Fruit fly (Drosophila melanogaster) whole organism, embryonic: ENCODE measurements around the gene CG42554.

Experiments
- Bdp1 ChIP-seq: fragments of 200-800 bp; sonication (Bioruptor generic); optimal IDR thresholded peaks from 3 replicates; lab custom pipeline; 2016; ENCODE audit warnings: missing biosample characterization, missing genetic modification characterization
- CG11504 ChIP-seq: fragments of 200-800 bp; sonication (Bioruptor generic); optimal IDR thresholded peaks from 3 replicates; lab custom pipeline; 2019; ENCODE audit warnings: missing biosample characterization, mild to moderate bottlenecking, missing genetic modification characterization, moderate library complexity
- CG12071 ChIP-seq: fragments of 200-800 bp; sonication (Bioruptor generic); optimal IDR thresholded peaks from 3 replicates; lab custom pipeline; 2018; ENCODE audit warnings: missing biosample characterization, mild to moderate bottlenecking, missing genetic modification characterization
- CG13296 ChIP-seq: fragments of 200-800 bp; sonication (Bioruptor generic); optimal IDR thresholded peaks from 3 replicates; lab custom pipeline; 2018; ENCODE audit warnings: missing biosample characterization, mild to moderate bottlenecking, missing genetic modification characterization
- CG14667 ChIP-seq: fragments of 200-800 bp; sonication (Bioruptor generic); IDR thresholded peaks from 2 replicates; pipeline ENCODE4 v1.3.6; 2022; ENCODE audit warnings: missing biosample characterization, missing genetic modification characterization
- CG14965 ChIP-seq: fragments of 200-800 bp; sonication (Bioruptor generic); optimal IDR thresholded peaks from 2 replicates; lab custom pipeline; 2016; ENCODE audit warnings: missing biosample characterization, missing genetic modification characterization, borderline replicate concordance
- CG15073 ChIP-seq: fragments of 200-800 bp; sonication (Bioruptor generic); optimal IDR thresholded peaks from 2 replicates; lab custom pipeline; 2016; ENCODE audit warnings: missing biosample characterization, missing genetic modification characterization
- CG15696 ChIP-seq: fragments of 200-800 bp; sonication (Bioruptor generic); optimal IDR thresholded peaks from 2 replicates; lab custom pipeline; 2019; ENCODE audit warnings: missing biosample characterization, mild to moderate bottlenecking, missing genetic modification characterization, moderate library complexity
- CG1602 ChIP-seq: fragments of 200-800 bp; sonication (Bioruptor generic); optimal IDR thresholded peaks from 3 replicates; lab custom pipeline; 2016; ENCODE audit warnings: missing biosample characterization, missing genetic modification characterization
- CG17802 ChIP-seq: fragments of 200-800 bp; sonication (Bioruptor generic); optimal IDR thresholded peaks from 2 replicates; lab custom pipeline; 2018; ENCODE audit warnings: missing biosample characterization, mild to moderate bottlenecking, missing genetic modification characterization, moderate library complexity
- CG18262 ChIP-seq: fragments of 200-800 bp; optimal IDR thresholded peaks from 3 replicates; lab custom pipeline; 2019; ENCODE audit warnings: missing biosample characterization, mild to moderate bottlenecking, missing genetic modification characterization, moderate library complexity
- CG1832 ChIP-seq: fragments of 200-800 bp; sonication (Bioruptor generic); optimal IDR thresholded peaks from 2 replicates; lab custom pipeline; 2017; ENCODE audit warnings: missing biosample characterization, mild to moderate bottlenecking, missing genetic modification characterization, inconsistent platforms
- CG31224 ChIP-seq: fragments of 200-800 bp; sonication (Bioruptor generic); IDR thresholded peaks from 2 replicates; pipeline ENCODE4 v1.3.6; 2022; ENCODE audit warnings: missing biosample characterization, missing genetic modification characterization
- CG33557 ChIP-seq: fragments of 200-800 bp; sonication (Bioruptor generic); optimal IDR thresholded peaks from 2 replicates; lab custom pipeline; 2019; ENCODE audit warnings: missing biosample characterization, mild to moderate bottlenecking, missing genetic modification characterization, moderate library complexity
- CG34224 ChIP-seq: fragments of 200-800 bp; sonication (Bioruptor generic); IDR thresholded peaks from 3 replicates; pipeline ENCODE4 v1.3.6; 2022; ENCODE audit warnings: missing biosample characterization, missing genetic modification characterization; ENCODE audit not compliant: partially characterized antibody
- CG3726 ChIP-seq: fragments of 200-800 bp; sonication (Bioruptor generic); IDR thresholded peaks from 3 replicates; pipeline ENCODE4, ENCODE4 v1.3.6; 2022; ENCODE audit warnings: missing biosample characterization, missing genetic modification characterization
- CG6791 ChIP-seq: fragments of 200-800 bp; sonication (Bioruptor generic); IDR thresholded peaks from 3 replicates; pipeline ENCODE4 v1.3.6; 2022; ENCODE audit warnings: missing biosample characterization, missing genetic modification characterization; ENCODE audit not compliant: partially characterized antibody
- CG9437 ChIP-seq: fragments of 200-800 bp; sonication (Bioruptor generic); optimal IDR thresholded peaks from 2 replicates; lab custom pipeline; 2018; ENCODE audit warnings: missing biosample characterization, mild to moderate bottlenecking, missing genetic modification characterization
- CG9876 ChIP-seq: fragments of 200-800 bp; sonication (Bioruptor generic); optimal IDR thresholded peaks from 2 replicates; lab custom pipeline; 2016; ENCODE audit warnings: missing biosample characterization, missing genetic modification characterization
- Chrac-16 ChIP-seq: fragments of 200-800 bp; sonication (Bioruptor generic); optimal IDR thresholded peaks from 3 replicates; lab custom pipeline; 2016; ENCODE audit warnings: missing biosample characterization, missing genetic modification characterization
- Deaf1 ChIP-seq: fragments of 200-800 bp; optimal IDR thresholded peaks from 3 replicates; lab custom pipeline; 2019; ENCODE audit warnings: missing biosample characterization, mild to moderate bottlenecking, missing genetic modification characterization, moderate library complexity
- Elba2 ChIP-seq: fragments of 200-800 bp; sonication (Bioruptor generic); optimal IDR thresholded peaks from 3 replicates; lab custom pipeline; 2016; ENCODE audit warnings: missing biosample characterization, missing genetic modification characterization
- HLH54F ChIP-seq: fragments of 200-800 bp; sonication (Bioruptor generic); optimal IDR thresholded peaks from 3 replicates; lab custom pipeline; 2016; ENCODE audit warnings: missing biosample characterization, missing genetic modification characterization
- HLHmδ ChIP-seq: fragments of 200-800 bp; sonication (Bioruptor generic); optimal IDR thresholded peaks from 2 replicates; lab custom pipeline; 2018; ENCODE audit warnings: missing biosample characterization, mild to moderate bottlenecking, missing genetic modification characterization, moderate library complexity
- MESR4 ChIP-seq: fragments of 200-800 bp; sonication (Bioruptor generic); optimal IDR thresholded peaks from 2 replicates; lab custom pipeline; 2018; ENCODE audit warnings: missing biosample characterization, mild to moderate bottlenecking, missing genetic modification characterization, moderate library complexity
- Myb ChIP-seq: fragments of 200-800 bp; sonication (Bioruptor generic); optimal IDR thresholded peaks from 2 replicates; lab custom pipeline; 2016; ENCODE audit warnings: missing biosample characterization, missing genetic modification characterization
- Oaz ChIP-seq: fragments of 200-800 bp; sonication (Bioruptor generic); IDR thresholded peaks from 2 replicates; pipeline ENCODE4 v1.3.6; 2022; ENCODE audit warnings: missing biosample characterization, missing genetic modification characterization
- Oli ChIP-seq: fragments of 200-800 bp; sonication (Bioruptor generic); optimal IDR thresholded peaks from 2 replicates; lab custom pipeline; 2018; ENCODE audit warnings: missing biosample characterization, mild to moderate bottlenecking, missing genetic modification characterization, moderate library complexity
- PHDP ChIP-seq: fragments of 200-800 bp; sonication (Bioruptor generic); optimal IDR thresholded peaks from 3 replicates; lab custom pipeline; 2018; ENCODE audit warnings: missing biosample characterization, mild to moderate bottlenecking, missing genetic modification characterization, moderate library complexity
- Sry-δ ChIP-seq: fragments of 200-800 bp; sonication (Bioruptor generic); optimal IDR thresholded peaks from 2 replicates; lab custom pipeline; 2016; ENCODE audit warnings: missing biosample characterization, missing genetic modification characterization
- Taf1 ChIP-seq: fragments of 200-800 bp; sonication (Bioruptor generic); IDR thresholded peaks from 2 replicates; pipeline ENCODE4 v1.3.6; 2022; ENCODE audit warnings: missing biosample characterization, missing genetic modification characterization
- Tbp ChIP-seq: fragments of >200 bp; optimal IDR thresholded peaks from 2 replicates; lab custom pipeline; 2018; ENCODE audit warnings: missing biosample characterization, missing genetic modification characterization
- ap ChIP-seq: fragments of 200-800 bp; sonication (Bioruptor generic); IDR thresholded peaks from 2 replicates; pipeline ENCODE4 v1.3.6; 2022; ENCODE audit warnings: missing biosample characterization, missing genetic modification characterization
- ase ChIP-seq: fragments of 200-800 bp; sonication (Bioruptor generic); IDR thresholded peaks from 3 replicates; pipeline ENCODE4 v1.3.6; 2022; ENCODE audit warnings: missing biosample characterization, missing genetic modification characterization
- ato ChIP-seq: fragments of 200-800 bp; sonication (Bioruptor generic); IDR thresholded peaks from 2 replicates; pipeline ENCODE4 v1.3.6; 2022; ENCODE audit warnings: missing biosample characterization, missing genetic modification characterization; ENCODE audit not compliant: partially characterized antibody
- cas ChIP-seq: fragments of 200-800 bp; sonication (Bioruptor generic); IDR thresholded peaks from 2 replicates; pipeline ENCODE4 v1.3.6; 2022; ENCODE audit warnings: missing biosample characterization, missing genetic modification characterization
- caup ChIP-seq: fragments of 200-800 bp; sonication (Bioruptor generic); optimal IDR thresholded peaks from 3 replicates; lab custom pipeline; 2017; ENCODE audit warnings: missing biosample characterization, mild to moderate bottlenecking, missing genetic modification characterization, moderate library complexity; ENCODE audit not compliant: severe bottlenecking
- ci ChIP-seq: fragments of 200-800 bp; sonication (Bioruptor generic); IDR thresholded peaks from 3 replicates; pipeline ENCODE4 v1.3.6; 2022; ENCODE audit warnings: missing biosample characterization, missing genetic modification characterization
- cwo ChIP-seq: fragments of 200-800 bp; sonication (Bioruptor generic); optimal IDR thresholded peaks from 3 replicates; lab custom pipeline; 2017; ENCODE audit warnings: missing biosample characterization, missing genetic modification characterization, mild to moderate bottlenecking, moderate library complexity, missing genetic modification reagents
- fd3F ChIP-seq: fragments of 200-800 bp; sonication (Bioruptor generic); optimal IDR thresholded peaks from 2 replicates; lab custom pipeline; 2018; ENCODE audit warnings: missing biosample characterization, mild to moderate bottlenecking, missing genetic modification characterization, moderate library complexity
- gsb ChIP-seq: fragments of 200-800 bp; sonication (Bioruptor generic); IDR thresholded peaks from 2 replicates; pipeline ENCODE4 v1.3.6; 2022; ENCODE audit warnings: missing biosample characterization, missing genetic modification characterization
- kah ChIP-seq: fragments of 200-800 bp; sonication (Bioruptor generic); optimal IDR thresholded peaks from 2 replicates; lab custom pipeline; 2018; ENCODE audit warnings: missing biosample characterization, mild to moderate bottlenecking, missing genetic modification characterization
- pum ChIP-seq: fragments of 200-800 bp; sonication (Bioruptor generic); optimal IDR thresholded peaks from 2 replicates; lab custom pipeline; 2016; ENCODE audit warnings: missing biosample characterization, missing genetic modification characterization
- repo ChIP-seq: fragments of 200-800 bp; sonication (Bioruptor generic); optimal IDR thresholded peaks from 2 replicates; lab custom pipeline; 2016; ENCODE audit warnings: missing biosample characterization, missing genetic modification characterization
- rib ChIP-seq: fragments of 200-800 bp; sonication (Bioruptor generic); IDR thresholded peaks from 2 replicates; pipeline ENCODE4 v1.3.6; 2022; ENCODE audit warnings: missing biosample characterization, missing genetic modification characterization
- ttk ChIP-seq: fragments of 200-800 bp; sonication (Bioruptor generic); IDR thresholded peaks from 2 replicates; pipeline ENCODE4 v2.1.2; 2022; ENCODE audit warnings: missing biosample characterization, missing genetic modification characterization
- tup ChIP-seq: fragments of 200-800 bp; sonication (Bioruptor generic); optimal IDR thresholded peaks from 2 replicates; lab custom pipeline; 2016; ENCODE audit warnings: missing biosample characterization, mild to moderate bottlenecking, missing genetic modification characterization, moderate library complexity
- yki ChIP-seq: fragments of >200 bp; optimal IDR thresholded peaks from 3 replicates; lab custom pipeline; 2018
- zen2 ChIP-seq: fragments of 200-800 bp; sonication (Bioruptor generic); IDR thresholded peaks from 3 replicates; pipeline ENCODE4 v1.3.6; 2022; ENCODE audit warnings: missing biosample characterization, missing genetic modification characterization; ENCODE audit not compliant: partially characterized antibody

Gene CG42554

dm6 chr3L:791251-791991 is 44.1 kb upstream of the CG42554 start (continued):
- TF ChIP-seq caup (GFP tag; lab: Kevin White, UChicago) (no peak), Chrac-16 (GFP tag; lab: Kevin White, UChicago) (peak; percentile 54), Elba2 (GFP tag; lab: Kevin White, UChicago) (no peak), ase (GFP tag; lab: Robert Waterston, UW) (peak; percentile 12; the same call in 1 of the 3 replicates), kah (GFP tag; lab: Kevin White, UChicago) (peak; percentile 26), Oaz (GFP tag; lab: Robert Waterston, UW) (peak; percentile 34; the same call in 1 of the 2 replicates), CG13296 (peak; percentile 58), CG1602 (GFP tag; lab: Kevin White, UChicago) (peak; percentile 44), CG34224 (no peak), gsb (GFP tag; lab: Robert Waterston, UW) (no peak), CG15696 (tag; lab: Kevin White, UChicago) (peak; percentile 35), CG1832 (GFP tag; lab: Kevin White, UChicago) (no peak), Oli (peak; percentile 75), cas (GFP tag; lab: Robert Waterston, UW) (no peak), CG9876 (no peak), HLH54F (no peak), Myb (no peak), rib (GFP tag; lab: Robert Waterston, UW) (no peak), CG15073 (GFP tag; lab: Kevin White, UChicago) (no peak), HLHmδ (GFP tag; lab: Kevin White, UChicago) (no peak), CG12071 (peak; percentile 25), CG9437 (GFP tag; lab: Kevin White, UChicago) (peak; percentile 47), CG14667 (GFP tag; lab: Robert Waterston, UW) (no peak), CG3726 (0 out of 3 replicates have a peak, but pooled peaks have one; percentile 22), pum (GFP tag; lab: Kevin White, UChicago) (peak; percentile 15), fd3F (peak; percentile 30), CG18262 (tag; lab: Kevin White, UChicago) (peak; percentile 81), Sry-δ (GFP tag; lab: Kevin White, UChicago) (no peak), ato (GFP tag; lab: Robert Waterston, UW) (no peak), repo (GFP tag; lab: Kevin White, UChicago) (no peak), CG17802 (tag; lab: Kevin White, UChicago) (no peak), MESR4 (GFP tag; lab: Kevin White, UChicago) (no peak), CG6791 (GFP tag; lab: Robert Waterston, UW) (peak; percentile 65; the same call in 2 of the 3 replicates), ci (GFP tag; lab: Robert Waterston, UW) (peak; percentile 60; the same call in 2 of the 3 replicates), ap (GFP tag; lab: Robert Waterston, UW) (0 out of 2 replicates have a peak, but pooled peaks have one; percentile 25), Taf1 (GFP tag; lab: Robert Waterston, UW) (0 out of 2 replicates have a peak, but pooled peaks have one; percentile 22), yki (lab: Kevin White, UChicago) (no peak), CG31224 (GFP tag; lab: Robert Waterston, UW) (peak; percentile 23; the same call in 1 of the 2 replicates), CG33557 (GFP tag; lab: Kevin White, UChicago) (peak; percentile 52), Deaf1 (tag; lab: Kevin White, UChicago) (peak; percentile 46), CG11504 (tag; lab: Kevin White, UChicago) (peak; percentile 77), ttk (GFP tag; lab: Robert Waterston, UW) (0 out of 2 replicates have a peak, but pooled peaks have one; percentile 28), tup (GFP tag; lab: Kevin White, UChicago) (peak; percentile 5), Tbp (no peak), cwo (GFP tag; lab: Kevin White, UChicago) (peak; percentile 29), CG14965 (GFP tag; lab: Kevin White, UChicago) (no peak), PHDP (tag; lab: Kevin White, UChicago) (peak; percentile 72), zen2 (GFP tag; lab: Robert Waterston, UW) (no peak), Bdp1 (GFP tag; lab: Kevin White, UChicago) (no peak)
